Worm (Caenorhabditis elegans): ENCODE results near the gene sma-9.

sma-9 gene

DNA sequence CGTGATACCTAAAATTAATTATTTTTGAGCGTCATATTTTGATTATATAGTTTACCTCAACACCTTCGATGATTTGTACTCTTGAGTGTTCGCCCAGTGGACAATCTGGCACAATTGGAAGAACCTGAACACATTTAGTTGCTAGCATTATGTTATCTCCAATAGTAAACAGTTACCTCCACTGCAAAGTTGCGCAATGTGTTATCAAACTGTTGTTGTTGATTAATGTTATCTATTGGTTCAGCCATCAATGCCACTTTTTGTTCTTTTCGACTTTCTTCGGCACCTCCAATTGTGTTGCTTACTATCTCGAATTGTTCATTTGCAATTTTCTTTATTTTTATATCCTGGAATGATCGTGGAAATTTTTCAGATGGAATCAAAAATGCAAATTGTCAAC is 14.6 kb upstream of the sma-9 start:
- TF ChIP-seq tlf-1 (GFP tag; optimal IDR thresholded peaks at IDR 0.05) (no peak), T26A5.8 (tag; optimal IDR thresholded peaks at IDR 0.05) (no peak), fkh-3 (tag; optimal IDR thresholded peaks at IDR 0.05) (no peak), bed-2 (GFP tag; IDR thresholded peaks at IDR 0.05) (no peak), F33H1.4 (GFP tag; IDR thresholded peaks at IDR 0.05) (no peak), lsl-1 (GFP tag; optimal IDR thresholded peaks at IDR 0.05) (no peak), rcor-1 (GFP tag; IDR thresholded peaks at IDR 0.05) (no peak), F37B4.10 (GFP tag; IDR thresholded peaks at IDR 0.05) (no peak), madf-6 (GFP tag; IDR thresholded peaks at IDR 0.05) (no peak), B0336.3 (GFP tag; IDR thresholded peaks at IDR 0.05) (no peak), C06A6.2 (GFP tag; conservative IDR thresholded peaks at IDR 0.05) (no peak)

DNA sequence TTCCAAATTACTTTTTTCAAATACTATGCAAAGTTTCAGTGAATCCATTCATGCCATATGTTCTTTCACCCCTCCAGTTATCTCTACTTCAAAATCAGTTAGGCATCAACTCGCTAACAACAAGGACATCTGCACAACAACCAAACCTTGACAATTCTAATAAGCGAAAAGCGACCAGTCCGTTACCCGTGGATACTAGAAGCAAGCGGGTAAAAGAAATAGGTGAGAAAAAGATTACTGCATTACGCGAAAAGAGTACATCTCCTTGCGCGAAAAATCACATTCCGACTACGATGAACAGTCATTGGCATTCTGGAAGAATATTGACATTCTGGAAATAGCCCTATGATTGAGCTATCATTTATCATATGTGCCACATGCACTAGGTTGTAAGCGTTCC is 12.9 kb upstream of the sma-9 start:
- TF ChIP-seq attf-5 (GFP tag; optimal IDR thresholded peaks at IDR 0.05) (no peak), gei-17 (GFP tag; optimal IDR thresholded peaks at IDR 0.05) (peak; percentile 89), ztf-28 (GFP tag; IDR thresholded peaks at IDR 0.05) (no peak), sptf-2 (GFP tag; optimal IDR thresholded peaks at IDR 0.05) (no peak), dox-1 (GFP tag; IDR thresholded peaks at IDR 0.05) (no peak; the same call in 1 of the 2 replicates), egl-18 (GFP tag; IDR thresholded peaks at IDR 0.05) (no peak), F37B4.10 (GFP tag; IDR thresholded peaks at IDR 0.05) (no peak), ZK185.1 (tag; optimal IDR thresholded peaks at IDR 0.05; ENCODE audit: poor library complexity, severe bottlenecking) (peak; percentile 36), pbrm-1 (GFP tag; IDR thresholded peaks at IDR 0.05) (no peak), K12H6.12 (tag; optimal IDR thresholded peaks at IDR 0.05) (no peak), Y53G8AR.9 (GFP tag; conservative IDR thresholded peaks at IDR 0.05) (no peak), F49E8.2 (tag; optimal IDR thresholded peaks at IDR 0.05; ENCODE audit: insufficient read depth) (no peak), rcor-1 (GFP tag; IDR thresholded peaks at IDR 0.05) (no peak), ztf-26 (tag; optimal IDR thresholded peaks at IDR 0.05) (peak; percentile 23), egl-44 (GFP tag; IDR thresholded peaks at IDR 0.05) (no peak), ztf-18 (tag; optimal IDR thresholded peaks at IDR 0.05) (no peak), unc-130 (GFP tag; optimal IDR thresholded peaks at IDR 0.05) (no peak), K11D2.4 (GFP tag; IDR thresholded peaks at IDR 0.05) (0 out of 2 replicates have a peak, but pooled peaks have one; percentile 37), C17E4.6 (GFP tag; IDR thresholded peaks at IDR 0.05) (no peak), nhr-80 (tag; optimal IDR thresholded peaks at IDR 0.05) (peak; percentile 6), ceh-27 (GFP tag; optimal IDR thresholded peaks at IDR 0.05) (no peak), nhr-90 (tag; optimal IDR thresholded peaks at IDR 0.05) (no peak)

- TF ChIP-seq attf-6 (GFP tag; IDR thresholded peaks at IDR 0.05) (no peak), ztf-3 (GFP tag; optimal IDR thresholded peaks at IDR 0.05) (no peak), hmg-20 (GFP tag; IDR thresholded peaks at IDR 0.05) (no peak), hrde-1 (tag; optimal IDR thresholded peaks at IDR 0.05; ENCODE audit: borderline replicate concordance) (no peak), F55B11.4 (tag; optimal IDR thresholded peaks at IDR 0.05; ENCODE audit: borderline replicate concordance, insufficient read depth) (no peak), tbp1 (GFP tag; optimal IDR thresholded peaks at IDR 0.05) (no peak), pbrm-1 (GFP tag; IDR thresholded peaks at IDR 0.05) (no peak), ztf-28 (GFP tag; IDR thresholded peaks at IDR 0.05) (no peak), F39B2.1 (GFP tag; IDR thresholded peaks at IDR 0.05) (no peak), nhr-80 (tag; optimal IDR thresholded peaks at IDR 0.05) (no peak)
Observed at ce11 chrX:10757608-10758007, 11.5 kb upstream of the sma-9 start, which contains the start of gene R07A4.4. Gene R07A4.4 (minus strand): TSS chrX:10757708.

Measured in whole organism, young adult.